Worm (Caenorhabditis elegans): Measurements from ENCODE around the gene metl-5.

The metl-5 gene

DNA sequence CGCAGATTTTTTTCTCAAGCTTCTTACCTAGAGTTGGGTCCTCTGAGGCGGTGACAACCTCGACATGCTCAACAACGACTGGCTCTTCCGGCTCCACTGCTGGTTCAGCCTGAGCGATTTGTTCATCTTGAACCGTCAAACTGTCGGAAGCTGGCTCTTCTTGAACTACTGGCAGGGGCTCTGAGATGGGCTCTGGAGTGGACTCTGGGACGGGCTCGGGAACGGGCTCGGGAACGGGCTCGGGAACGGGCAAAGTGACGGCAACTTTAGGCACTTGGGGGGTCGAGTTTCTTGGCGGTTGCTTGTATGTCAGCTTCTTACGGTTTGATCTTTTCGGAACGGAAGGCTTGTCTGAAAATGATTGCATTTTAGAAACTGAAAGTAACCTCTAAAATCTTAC, 40.0 kb upstream of the metl-5 start:
- no peak for TF ChIP-seq gmeb-1 (tag; optimal IDR thresholded peaks at IDR 0.05)
- TF ChIP-seq ztf-4 (tag; optimal IDR thresholded peaks at IDR 0.05) = no peak
- TF ChIP-seq snpc-4 (tag; optimal IDR thresholded peaks at IDR 0.05) = no peak
- no peak for TF ChIP-seq skn-1 (tag; optimal IDR thresholded peaks at IDR 0.05)
- TF ChIP-seq elt-3 (tag; optimal IDR thresholded peaks at IDR 0.05) = no peak
- TF ChIP-seq unc-39 (tag; optimal IDR thresholded peaks at IDR 0.05) = no peak
- TF ChIP-seq nhr-25 (tag; optimal IDR thresholded peaks at IDR 0.05) = no peak
- no peak for TF ChIP-seq nhr-77 (tag; optimal IDR thresholded peaks at IDR 0.05)
- no peak for TF ChIP-seq fos-1 (tag; optimal IDR thresholded peaks at IDR 0.05)
- no peak for TF ChIP-seq mdl-1 (tag; optimal IDR thresholded peaks at IDR 0.05)

DNA sequence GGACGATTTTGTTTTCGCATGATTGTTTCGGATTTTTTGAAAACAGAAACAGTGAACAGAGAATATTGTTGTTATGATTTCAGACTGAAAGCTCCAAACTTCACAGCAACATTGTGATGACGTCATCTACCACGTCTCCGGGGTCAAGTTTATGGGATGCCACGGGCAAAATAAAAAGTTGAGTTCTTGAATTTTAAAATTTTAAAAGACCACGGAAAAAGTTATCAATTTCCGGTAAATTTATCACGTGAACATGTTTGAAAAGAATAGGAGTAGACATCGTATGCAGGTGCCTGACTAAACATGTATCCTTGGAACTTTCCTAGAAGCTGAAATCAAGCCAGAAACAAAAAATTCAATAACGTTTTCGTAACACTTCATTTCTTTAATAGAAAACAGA, 39.3 kb upstream of the metl-5 start, which contains the start of gene B0393.4:
B0393.4 (minus strand) TSS at position 101 of the 400 bp plus-strand sequence.
- TF ChIP-seq mbf-1 (tag; optimal IDR thresholded peaks at IDR 0.05) (no peak), C34F6.9 (tag; optimal IDR thresholded peaks at IDR 0.05) (no peak), sem-4 (tag; optimal IDR thresholded peaks at IDR 0.05) (no peak), unc-39 (tag; optimal IDR thresholded peaks at IDR 0.05) (no peak), dmd-4 (tag; optimal IDR thresholded peaks at IDR 0.05) (no peak), elt-1 (tag; optimal IDR thresholded peaks at IDR 0.05) (no peak), nhr-6 (tag; optimal IDR thresholded peaks at IDR 0.05) (no peak), egl-27 (tag; optimal IDR thresholded peaks at IDR 0.05) (no peak), alr-1 (tag; optimal IDR thresholded peaks at IDR 0.05) (no peak), mdl-1 (tag; optimal IDR thresholded peaks at IDR 0.05) (no peak), lin-11 (tag; optimal IDR thresholded peaks at IDR 0.05) (no peak), ztf-11 (tag; optimal IDR thresholded peaks at IDR 0.05) (no peak), nhr-23 (tag; optimal IDR thresholded peaks at IDR 0.05) (no peak), ztf-4 (tag; optimal IDR thresholded peaks at IDR 0.05) (no peak)

DNA sequence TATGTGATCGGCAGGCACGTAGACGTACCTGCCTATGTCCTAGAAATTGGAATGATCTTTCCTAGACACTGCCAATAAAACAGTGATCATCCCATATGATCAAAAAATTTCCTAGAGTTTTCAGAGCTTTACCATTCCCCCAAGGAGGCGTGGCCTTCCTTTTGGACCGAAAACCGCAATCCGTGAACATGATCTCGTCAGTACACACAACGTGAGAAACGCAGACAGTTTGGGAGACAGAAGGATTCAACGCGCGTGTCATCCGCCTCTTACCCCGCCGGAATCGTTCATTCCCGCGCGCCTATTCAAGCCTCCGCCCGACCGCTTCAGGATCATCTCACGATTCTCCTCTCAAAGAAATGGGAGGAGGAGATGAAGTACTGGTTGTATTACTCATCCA, 37.3 kb upstream of the metl-5 start, which contains the start of gene B0393.5:
B0393.5 (plus strand) TSS at position 301 of the 400 bp plus-strand sequence.
- TF ChIP-seq mbf-1 (tag; optimal IDR thresholded peaks at IDR 0.05) (no peak), unc-62 (GFP tag; optimal IDR thresholded peaks at IDR 0.05) (no peak), R02D3.7 (tag; optimal IDR thresholded peaks at IDR 0.05) (no peak), blmp-1 (tag; optimal IDR thresholded peaks at IDR 0.05; ENCODE audit: insufficient read depth) (no peak), nhr-25 (tag; optimal IDR thresholded peaks at IDR 0.05) (no peak), nhr-77 (tag; optimal IDR thresholded peaks at IDR 0.05) (no peak), snpc-4 (tag; optimal IDR thresholded peaks at IDR 0.05) (no peak), dmd-4 (tag; optimal IDR thresholded peaks at IDR 0.05) (no peak), nhr-11 (tag; optimal IDR thresholded peaks at IDR 0.05) (no peak), ceh-82 (tag; optimal IDR thresholded peaks at IDR 0.05) (no peak), peb-1 (tag; optimal IDR thresholded peaks at IDR 0.05) (no peak), Y55F3AM.14 (GFP tag; optimal IDR thresholded peaks at IDR 0.05) (no peak), sma-9 (GFP tag; optimal IDR thresholded peaks at IDR 0.05) (no peak), sma-9 (tag; optimal IDR thresholded peaks at IDR 0.05) (no peak), egl-27 (tag; optimal IDR thresholded peaks at IDR 0.05) (no peak), skn-1 (tag; optimal IDR thresholded peaks at IDR 0.05) (no peak)

DNA sequence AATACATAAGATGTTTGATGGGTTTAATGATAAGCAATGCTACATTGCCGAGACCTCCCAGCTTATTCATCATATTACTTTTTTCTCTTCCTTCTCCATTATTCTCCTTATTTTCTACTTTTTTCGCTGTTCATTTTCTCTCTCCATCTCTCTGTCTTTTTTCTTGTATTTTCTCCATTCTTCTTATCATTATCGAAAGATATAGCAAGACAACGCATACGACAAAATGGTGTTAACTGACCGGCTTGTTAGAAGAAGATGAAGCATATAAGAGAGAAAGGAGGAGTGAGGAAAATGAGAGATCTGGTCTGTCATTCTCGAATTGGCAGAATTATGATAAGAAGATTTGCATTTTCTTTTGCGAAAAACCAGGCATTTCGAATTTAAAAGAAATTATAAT, 36.0 kb upstream of the metl-5 start:
- TF ChIP-seq snpc-4 (tag; optimal IDR thresholded peaks at IDR 0.05) = no peak
- no peak for TF ChIP-seq nhr-21 (tag; optimal IDR thresholded peaks at IDR 0.05)
- TF ChIP-seq ceh-16 (tag; optimal IDR thresholded peaks at IDR 0.05) = no peak
- no peak for TF ChIP-seq dmd-4 (tag; optimal IDR thresholded peaks at IDR 0.05)
- TF ChIP-seq blmp-1 (tag; optimal IDR thresholded peaks at IDR 0.05; ENCODE audit: insufficient read depth) = no peak
- TF ChIP-seq mab-5 (tag; optimal IDR thresholded peaks at IDR 0.05) = no peak
- no peak for TF ChIP-seq ztf-11 (tag; optimal IDR thresholded peaks at IDR 0.05)
- no peak for TF ChIP-seq C34F6.9 (tag; optimal IDR thresholded peaks at IDR 0.05)
- no peak for TF ChIP-seq ztf-1 (GFP tag; conservative IDR thresholded peaks at IDR 0.05)
- TF ChIP-seq zag-1 (tag; optimal IDR thresholded peaks at IDR 0.05) = no peak
- TF ChIP-seq R02D3.7 (tag; optimal IDR thresholded peaks at IDR 0.05) = no peak
- TF ChIP-seq sma-9 (GFP tag; optimal IDR thresholded peaks at IDR 0.05) = no peak
- TF ChIP-seq sma-9 (tag; optimal IDR thresholded peaks at IDR 0.05) = no peak
- TF ChIP-seq crh-2 (tag; optimal IDR thresholded peaks at IDR 0.05) = no peak
- TF ChIP-seq F13H6.1 (tag; optimal IDR thresholded peaks at IDR 0.05) = no peak
- TF ChIP-seq peb-1 (tag; optimal IDR thresholded peaks at IDR 0.05) = no peak
- TF ChIP-seq lin-13 (GFP tag; optimal IDR thresholded peaks at IDR 0.05) = no peak
- no peak for TF ChIP-seq nhr-25 (tag; optimal IDR thresholded peaks at IDR 0.05)
- TF ChIP-seq unc-62 (GFP tag; optimal IDR thresholded peaks at IDR 0.05) = no peak
- TF ChIP-seq ama-1 (optimal IDR thresholded peaks at IDR 0.05) = no peak
